Worm (Caenorhabditis elegans) whole organism, L2 larva: ENCODE results near the gene F43G6.7.

Experiments used
- C34F6.9 ChIP-seq: fragments of 150-350 bp; optimal IDR thresholded peaks from 2 replicates; lab custom pipeline; 2014; ENCODE audit warnings: missing biosample characterization, missing genetic modification characterization
- F13H6.1 ChIP-seq: sonication (generic microtip); optimal IDR thresholded peaks from 2 replicates; lab custom pipeline; 2016; ENCODE audit warnings: missing genetic modification characterization, missing compliant biosample characterization
- R02D3.7 ChIP-seq: fragments of 150-350 bp; optimal IDR thresholded peaks from 2 replicates; lab custom pipeline; 2014; ENCODE audit warnings: missing biosample characterization, missing genetic modification characterization
- Y55F3AM.14 ChIP-seq: fragments of 200-800 bp; sonication (Bioruptor generic); optimal IDR thresholded peaks from 2 replicates; lab custom pipeline; 2018; ENCODE audit warnings: mild to moderate bottlenecking, missing genetic modification characterization, missing compliant biosample characterization
- ZK546.5 ChIP-seq: sonication (generic microtip); optimal IDR thresholded peaks from 2 replicates; lab custom pipeline; 2017; ENCODE audit warnings: missing biosample characterization, missing genetic modification characterization
- alr-1 ChIP-seq: fragments of 150-350 bp; optimal IDR thresholded peaks from 2 replicates; lab custom pipeline; 2014; ENCODE audit warnings: missing biosample characterization, missing genetic modification characterization
- aly-2 ChIP-seq: fragments of 150-350 bp; optimal IDR thresholded peaks from 2 replicates; lab custom pipeline; 2014; ENCODE audit warnings: missing biosample characterization, missing genetic modification characterization
- ama-1 ChIP-seq: fragments of 150-350 bp; optimal IDR thresholded peaks from 2 replicates; lab custom pipeline; 2018; ENCODE audit warnings: inconsistent platforms
- blmp-1 ChIP-seq: sonication (generic microtip); optimal IDR thresholded peaks from 2 replicates; lab custom pipeline; 2017; ENCODE audit warnings: missing genetic modification characterization, mild to moderate bottlenecking, missing compliant biosample characterization, antibody characterized with exemption, moderate library complexity; ENCODE audit not compliant: insufficient read depth
- ceh-16 ChIP-seq: fragments of 150-350 bp; optimal IDR thresholded peaks from 2 replicates; lab custom pipeline; 2014; ENCODE audit warnings: missing biosample characterization, missing genetic modification characterization
- ceh-82 ChIP-seq: fragments of 150-350 bp; optimal IDR thresholded peaks from 2 replicates; lab custom pipeline; 2014; ENCODE audit warnings: missing biosample characterization, missing genetic modification characterization
- crh-2 ChIP-seq: sonication (generic microtip); optimal IDR thresholded peaks from 2 replicates; lab custom pipeline; 2017; ENCODE audit warnings: missing biosample characterization, missing genetic modification characterization
- dmd-4 ChIP-seq: sonication (generic microtip); optimal IDR thresholded peaks from 2 replicates; lab custom pipeline; 2017; ENCODE audit warnings: missing biosample characterization, missing genetic modification characterization
- egl-27 ChIP-seq: sonication (generic microtip); optimal IDR thresholded peaks from 3 replicates; lab custom pipeline; 2017; ENCODE audit warnings: missing biosample characterization, missing genetic modification reagents, missing genetic modification characterization
- elt-1 ChIP-seq: fragments of 150-350 bp; optimal IDR thresholded peaks from 2 replicates; lab custom pipeline; 2014; ENCODE audit warnings: missing biosample characterization, missing genetic modification characterization
- elt-3 ChIP-seq: sonication (generic microtip); optimal IDR thresholded peaks from 2 replicates; lab custom pipeline; 2017; ENCODE audit warnings: missing biosample characterization, missing genetic modification characterization
- fos-1 ChIP-seq: fragments of 150-350 bp; optimal IDR thresholded peaks from 2 replicates; lab custom pipeline; 2014; ENCODE audit warnings: missing biosample characterization, missing genetic modification characterization
- gmeb-1 ChIP-seq: fragments of 150-350 bp; optimal IDR thresholded peaks from 2 replicates; lab custom pipeline; 2014; ENCODE audit warnings: missing biosample characterization, missing genetic modification characterization
- lin-11 ChIP-seq: fragments of 150-350 bp; sonication (generic microtip); optimal IDR thresholded peaks from 2 replicates; lab custom pipeline; 2014; ENCODE audit warnings: missing biosample characterization, missing genetic modification characterization, inconsistent platforms, mixed read lengths
- lin-13 ChIP-seq: fragments of 150-350 bp; optimal IDR thresholded peaks from 2 replicates; lab custom pipeline; 2014; ENCODE audit warnings: missing biosample characterization, missing genetic modification reagents, missing genetic modification characterization
- lin-39 ChIP-seq: fragments of 150-350 bp; optimal IDR thresholded peaks from 2 replicates; lab custom pipeline; 2014; ENCODE audit warnings: missing biosample characterization, missing genetic modification reagents, missing genetic modification characterization
- lsy-2 ChIP-seq, 2 experiments: fragments of 150-350 bp in 1 of 2; sonication (generic microtip) in 1 of 2; optimal IDR thresholded peaks; 2 replicates each; lab custom pipeline; 2014 to 2017; ENCODE audit warnings: missing biosample characterization in 2 of 2, missing genetic modification characterization in 2 of 2
- mab-5 ChIP-seq: fragments of 150-350 bp; optimal IDR thresholded peaks from 2 replicates; lab custom pipeline; 2014; ENCODE audit warnings: missing biosample characterization, missing genetic modification characterization
- mbf-1 ChIP-seq: sonication (generic microtip); optimal IDR thresholded peaks from 2 replicates; lab custom pipeline; 2017; ENCODE audit warnings: missing biosample characterization, missing genetic modification characterization
- mdl-1 ChIP-seq, 2 experiments: fragments of 150-350 bp in 1 of 2; sonication (generic microtip) in 1 of 2; optimal IDR thresholded peaks; 2 replicates each; lab custom pipeline; 2017; ENCODE audit warnings: missing biosample characterization in 2 of 2, missing genetic modification characterization in 2 of 2
- nhr-10 ChIP-seq: sonication (generic microtip); optimal IDR thresholded peaks from 2 replicates; lab custom pipeline; 2017; ENCODE audit warnings: missing biosample characterization, missing genetic modification characterization
- nhr-11 ChIP-seq: fragments of 150-350 bp; optimal IDR thresholded peaks from 2 replicates; lab custom pipeline; 2014; ENCODE audit warnings: missing biosample characterization, missing genetic modification characterization
- nhr-12 ChIP-seq: fragments of 150-350 bp; optimal IDR thresholded peaks from 2 replicates; lab custom pipeline; 2014; ENCODE audit warnings: missing biosample characterization, missing genetic modification characterization
- nhr-129 ChIP-seq: fragments of 150-350 bp; optimal IDR thresholded peaks from 2 replicates; lab custom pipeline; 2014; ENCODE audit warnings: missing biosample characterization, missing genetic modification characterization
- nhr-21 ChIP-seq: fragments of 150-350 bp; optimal IDR thresholded peaks from 2 replicates; lab custom pipeline; 2014; ENCODE audit warnings: missing biosample characterization, missing genetic modification characterization
- nhr-23 ChIP-seq: fragments of 150-350 bp; optimal IDR thresholded peaks from 2 replicates; lab custom pipeline; 2014; ENCODE audit warnings: missing biosample characterization, missing genetic modification reagents, missing genetic modification characterization
- nhr-237 ChIP-seq: fragments of 150-350 bp; optimal IDR thresholded peaks from 2 replicates; lab custom pipeline; 2014; ENCODE audit warnings: missing biosample characterization, missing genetic modification characterization
- nhr-25 ChIP-seq: fragments of 150-350 bp; sonication (generic microtip); optimal IDR thresholded peaks from 3 replicates; lab custom pipeline; 2014; ENCODE audit warnings: missing biosample characterization, missing genetic modification characterization
- nhr-6 ChIP-seq: fragments of 150-350 bp; optimal IDR thresholded peaks from 2 replicates; lab custom pipeline; 2014; ENCODE audit warnings: missing biosample characterization, missing genetic modification characterization
- nhr-77 ChIP-seq: fragments of 150-350 bp; optimal IDR thresholded peaks from 2 replicates; lab custom pipeline; 2014; ENCODE audit warnings: missing biosample characterization, missing genetic modification characterization
- peb-1 ChIP-seq: fragments of 150-350 bp; optimal IDR thresholded peaks from 2 replicates; lab custom pipeline; 2014; ENCODE audit warnings: missing biosample characterization, missing genetic modification characterization
- sem-4 ChIP-seq: fragments of 150-350 bp; optimal IDR thresholded peaks from 2 replicates; lab custom pipeline; 2014; ENCODE audit warnings: missing biosample characterization, missing genetic modification reagents, missing genetic modification characterization
- skn-1 ChIP-seq: sonication (generic microtip); optimal IDR thresholded peaks from 2 replicates; lab custom pipeline; 2017; ENCODE audit warnings: missing biosample characterization, missing genetic modification characterization
- sma-3 ChIP-seq: sonication (generic microtip); optimal IDR thresholded peaks from 2 replicates; lab custom pipeline; 2016; ENCODE audit warnings: missing genetic modification reagents, missing genetic modification characterization, missing compliant biosample characterization
- sma-9 ChIP-seq, 2 experiments: fragments of 150-350 bp in 1 of 2; sonication (generic microtip) in 1 of 2; optimal IDR thresholded peaks; 2 replicates each; lab custom pipeline; 2014 to 2016; ENCODE audit warnings: missing genetic modification characterization in 2 of 2, mild to moderate bottlenecking in 1 of 2, missing biosample characterization in 1 of 2, missing compliant biosample characterization in 1 of 2, missing genetic modification reagents in 1 of 2, moderate library complexity in 1 of 2
- snpc-4 ChIP-seq: fragments of 150-350 bp; optimal IDR thresholded peaks from 2 replicates; lab custom pipeline; 2014; ENCODE audit warnings: missing biosample characterization, missing genetic modification characterization
- unc-39 ChIP-seq: fragments of 150-350 bp; optimal IDR thresholded peaks from 2 replicates; lab custom pipeline; 2014; ENCODE audit warnings: missing biosample characterization, missing genetic modification characterization
- unc-55 ChIP-seq: fragments of 150-350 bp; sonication (generic microtip); optimal IDR thresholded peaks from 3 replicates; lab custom pipeline; 2014; ENCODE audit warnings: missing biosample characterization, missing genetic modification reagents, missing genetic modification characterization
- unc-62 ChIP-seq: fragments of 150-350 bp; optimal IDR thresholded peaks from 2 replicates; lab custom pipeline; 2014; ENCODE audit warnings: missing biosample characterization, missing genetic modification reagents, missing genetic modification characterization
- zag-1 ChIP-seq: fragments of 150-350 bp; optimal IDR thresholded peaks from 2 replicates; lab custom pipeline; 2014; ENCODE audit warnings: missing biosample characterization, missing genetic modification characterization
- ztf-1 ChIP-seq: fragments of 200-800 bp; sonication (Bioruptor generic); conservative IDR thresholded peaks from 2 replicates; pipeline ENCODE4 v1.3.6; 2022; ENCODE audit warnings: missing genetic modification characterization, missing compliant biosample characterization
- ztf-11 ChIP-seq: sonication (generic microtip); optimal IDR thresholded peaks from 2 replicates; lab custom pipeline; 2017; ENCODE audit warnings: missing biosample characterization, missing genetic modification characterization
- ztf-4 ChIP-seq: fragments of 150-350 bp; optimal IDR thresholded peaks from 2 replicates; lab custom pipeline; 2014; ENCODE audit warnings: missing biosample characterization, missing genetic modification characterization

Gene F43G6.7

DNA sequence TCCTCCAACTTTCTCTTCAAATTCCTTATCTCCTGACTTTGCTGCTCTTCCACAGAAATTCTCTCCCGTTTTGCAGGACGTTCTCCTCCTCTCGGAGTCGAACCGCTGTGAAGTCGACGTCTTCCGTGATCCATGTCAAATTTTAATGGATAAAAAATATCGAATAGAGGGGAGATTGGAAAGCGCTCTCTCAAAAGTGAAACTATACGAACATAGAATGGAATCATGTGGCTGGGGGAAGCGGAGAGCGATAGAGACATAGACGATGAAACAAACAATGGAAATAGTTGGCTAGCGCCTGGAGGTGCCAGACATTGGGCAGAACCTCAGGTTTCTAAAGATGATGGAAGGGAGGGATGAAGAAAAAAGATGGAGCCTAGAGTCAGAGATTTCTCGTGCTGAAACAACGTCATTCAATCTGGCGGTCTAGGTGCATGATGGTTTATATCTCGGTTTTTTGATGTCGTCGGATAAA is 3.3 kb downstream of the F43G6.7 start, which contains the start of gene F43G6.8:
Gene F43G6.8 (minus strand): TSS at position 198 of the 475 bp plus-strand sequence.
- TF ChIP-seq ZK546.5 (tag; lab: Kevin White, UChicago): no peak
- TF ChIP-seq mbf-1 (tag; lab: Kevin White, UChicago): no peak
- TF ChIP-seq fos-1 (tag; lab: Kevin White, UChicago): peak; percentile 13
- TF ChIP-seq ceh-82 (tag; lab: Kevin White, UChicago): no peak
- TF ChIP-seq unc-55: peak; percentile 50
- TF ChIP-seq gmeb-1 (tag; lab: Kevin White, UChicago): no peak
- TF ChIP-seq Y55F3AM.14 (GFP tag; lab: Kevin White, UChicago): no peak
- no peak for TF ChIP-seq nhr-11
- no peak for TF ChIP-seq nhr-77 (tag; lab: Kevin White, UChicago)
- no peak for TF ChIP-seq nhr-23 (tag; lab: Kevin White, UChicago)
- TF ChIP-seq mab-5: no peak
- TF ChIP-seq nhr-25 (tag; lab: Kevin White, UChicago): peak; percentile 6
- peak; percentile 79 for TF ChIP-seq ama-1 (lab: Kevin White, UChicago)
- TF ChIP-seq dmd-4 (tag; lab: Kevin White, UChicago): no peak
- TF ChIP-seq nhr-6 (tag; lab: Kevin White, UChicago): no peak
- peak; percentile 30 for TF ChIP-seq crh-2 (tag; lab: Kevin White, UChicago)
- no peak for TF ChIP-seq ztf-4 (tag; lab: Kevin White, UChicago)
- TF ChIP-seq lin-39: no peak
- peak; percentile 32 for TF ChIP-seq blmp-1
- no peak for TF ChIP-seq alr-1 (tag; lab: Kevin White, UChicago)
- TF ChIP-seq ztf-11 (tag; lab: Kevin White, UChicago): no peak
- no peak for TF ChIP-seq unc-62 (GFP tag; lab: Kevin White, UChicago)
- no peak for TF ChIP-seq skn-1 (tag; lab: Kevin White, UChicago)
- TF ChIP-seq F13H6.1 (tag; lab: Kevin White, UChicago): no peak
- no peak for TF ChIP-seq egl-27 (tag; lab: Kevin White, UChicago)
- no peak for TF ChIP-seq nhr-12 (tag; lab: Kevin White, UChicago)
- no peak for TF ChIP-seq peb-1 (tag; lab: Kevin White, UChicago)
- no peak for TF ChIP-seq sem-4 (tag; lab: Kevin White, UChicago)
- TF ChIP-seq ztf-1 (GFP tag; lab: Robert Waterston, UW): no peak
- no peak for TF ChIP-seq mdl-1 (tag; optimal IDR thresholded peaks at IDR 0.05; lab: Kevin White, UChicago)
- TF ChIP-seq nhr-237 (tag; lab: Kevin White, UChicago): no peak
- TF ChIP-seq R02D3.7 (tag; lab: Kevin White, UChicago): no peak
- TF ChIP-seq C34F6.9 (tag; lab: Kevin White, UChicago): peak; percentile 81
- TF ChIP-seq sma-9 (GFP tag; optimal IDR thresholded peaks at IDR 0.05; lab: Kevin White, UChicago): peak; percentile 42
- no peak for TF ChIP-seq sma-9 (tag; optimal IDR thresholded peaks at IDR 0.05; lab: Kevin White, UChicago)
- no peak for TF ChIP-seq elt-3 (tag; lab: Kevin White, UChicago)
- TF ChIP-seq ceh-16 (tag; lab: Kevin White, UChicago): no peak
- TF ChIP-seq sma-3 (GFP tag; lab: Kevin White, UChicago): no peak
- TF ChIP-seq lin-11 (tag; lab: Kevin White, UChicago): peak; percentile 29
- TF ChIP-seq nhr-21 (tag; lab: Kevin White, UChicago): peak; percentile 10
- TF ChIP-seq snpc-4: peak; percentile 2
- peak; percentile 83 for TF ChIP-seq nhr-129 (tag; lab: Kevin White, UChicago)
- no peak for TF ChIP-seq aly-2 (tag; lab: Kevin White, UChicago)
- no peak for TF ChIP-seq elt-1 (tag; lab: Kevin White, UChicago)
- no peak for TF ChIP-seq zag-1 (tag; lab: Kevin White, UChicago)
- TF ChIP-seq lin-13 (GFP tag; lab: Kevin White, UChicago): peak; percentile 4
- peak in 1 of 2 experiments; percentile 61 for TF ChIP-seq lsy-2 (tag; optimal IDR thresholded peaks at IDR 0.05; lab: Kevin White, UChicago)
- TF ChIP-seq nhr-10: no peak
- TF ChIP-seq unc-39 (tag; lab: Kevin White, UChicago): no peak
